Worm (Caenorhabditis elegans) whole organism, midembryonic: ENCODE results near the gene cyp-34A8.

Experiments
- T22C8.4 ChIP-seq: fragments of 200-800 bp; sonication (Bioruptor generic); IDR thresholded peaks from 2 replicates; pipeline ENCODE4 v1.3.6; 2022; ENCODE audit warnings: missing genetic modification characterization, missing compliant biosample characterization
- cog-1 ChIP-seq: sonication (generic microtip); optimal IDR thresholded peaks from 2 replicates; lab custom pipeline; 2016; ENCODE audit warnings: missing genetic modification characterization, missing compliant biosample characterization
- med-1 ChIP-seq: sonication (generic microtip); optimal IDR thresholded peaks from 2 replicates; lab custom pipeline; 2017; ENCODE audit warnings: missing genetic modification characterization, mild to moderate bottlenecking, missing compliant biosample characterization, antibody characterized with exemption, missing genetic modification reagents; ENCODE audit not compliant: insufficient read depth
- tab-1 ChIP-seq: fragments of 200-800 bp; sonication (Bioruptor generic); IDR thresholded peaks from 2 replicates; pipeline ENCODE4 v1.3.6; 2022; ENCODE audit warnings: missing genetic modification characterization, missing compliant biosample characterization

ce11 chrV:3968929-3969328, 1.3 kb upstream of the cyp-34A8 start:
- TF ChIP-seq T22C8.4 (GFP tag; lab: Robert Waterston, UW) (no peak), med-1 (GFP tag; lab: Kevin White, UChicago) (no peak), tab-1 (no peak), cog-1 (tag; lab: Kevin White, UChicago) (no peak)
